Worm (Caenorhabditis elegans) whole organism, young adult: ENCODE results near the gene dolk-1.
A peak's percentile ranks its signal among the peaks of the same experiment; 100 is the strongest.

ENCODE experiments used
- B0261.1 ChIP-seq: sonication (generic microtip); optimal IDR thresholded peaks from 2 replicates; lab custom pipeline; 2016; ENCODE audit warnings: mild to moderate bottlenecking, missing genetic modification characterization, moderate library complexity, missing compliant biosample characterization
- B0336.3 ChIP-seq: fragments of 200-800 bp; sonication (Bioruptor generic); IDR thresholded peaks from 2 replicates; pipeline ENCODE4 v1.3.6; 2022; ENCODE audit warnings: missing genetic modification characterization, missing compliant biosample characterization
- C17E4.6 ChIP-seq: fragments of 200-800 bp; sonication (Bioruptor generic); IDR thresholded peaks from 2 replicates; pipeline ENCODE4 v1.3.6; 2022; ENCODE audit warnings: missing genetic modification reagents, missing genetic modification characterization, missing compliant biosample characterization
- F33H1.4 ChIP-seq: fragments of 200-800 bp; sonication (Bioruptor generic); IDR thresholded peaks from 2 replicates; pipeline ENCODE4 v1.3.6; 2022; ENCODE audit warnings: missing genetic modification reagents, missing genetic modification characterization, missing compliant biosample characterization
- F37B4.10 ChIP-seq: fragments of 200-800 bp; sonication (Bioruptor generic); IDR thresholded peaks from 2 replicates; pipeline ENCODE4 v1.3.6; 2022; ENCODE audit warnings: missing genetic modification characterization, missing compliant biosample characterization
- F39B2.1 ChIP-seq: fragments of 200-800 bp; sonication (Bioruptor generic); IDR thresholded peaks from 2 replicates; pipeline ENCODE4 v1.3.6; 2022; ENCODE audit warnings: missing genetic modification reagents, missing genetic modification characterization, missing compliant biosample characterization
- F57C9.4 ChIP-seq: sonication (generic microtip); optimal IDR thresholded peaks from 2 replicates; lab custom pipeline; 2017; ENCODE audit warnings: mild to moderate bottlenecking, missing genetic modification characterization, missing compliant biosample characterization
- Y67H2A.10 ChIP-seq: fragments of 200-800 bp; sonication (Bioruptor generic); conservative IDR thresholded peaks from 2 replicates; pipeline ENCODE4 v1.3.6; 2022; ENCODE audit warnings: missing genetic modification reagents, missing genetic modification characterization, missing compliant biosample characterization
- ZK185.1 ChIP-seq: sonication (generic microtip); optimal IDR thresholded peaks from 2 replicates; lab custom pipeline; 2016; ENCODE audit warnings: mild to moderate bottlenecking, missing genetic modification characterization, missing compliant biosample characterization; ENCODE audit not compliant: poor library complexity, severe bottlenecking
- akir-1 ChIP-seq: fragments of 200-800 bp; sonication (Bioruptor generic); optimal IDR thresholded peaks from 2 replicates; lab custom pipeline; 2018; ENCODE audit warnings: mild to moderate bottlenecking, missing genetic modification characterization, moderate library complexity, missing compliant biosample characterization
- attf-5 ChIP-seq: fragments of 200-800 bp; sonication (Bioruptor generic); optimal IDR thresholded peaks from 2 replicates; lab custom pipeline; 2018; ENCODE audit warnings: mild to moderate bottlenecking, missing genetic modification characterization, missing compliant biosample characterization
- attf-6 ChIP-seq: fragments of 200-800 bp; sonication (Bioruptor generic); IDR thresholded peaks from 2 replicates; pipeline ENCODE4 v1.3.6; 2022; ENCODE audit warnings: missing genetic modification reagents, missing genetic modification characterization, missing compliant biosample characterization
- cebp-2 ChIP-seq: fragments of 200-800 bp; sonication (Bioruptor generic); IDR thresholded peaks from 2 replicates; pipeline ENCODE4 v1.3.6; 2022; ENCODE audit warnings: missing genetic modification characterization, missing compliant biosample characterization
- ceh-79 ChIP-seq: sonication (generic microtip); optimal IDR thresholded peaks from 2 replicates; lab custom pipeline; 2017; ENCODE audit warnings: mild to moderate bottlenecking, missing genetic modification characterization, missing compliant biosample characterization
- die-1 ChIP-seq: sonication (generic microtip); optimal IDR thresholded peaks from 2 replicates; lab custom pipeline; 2016; ENCODE audit warnings: missing genotype, mild to moderate bottlenecking, missing genetic modification characterization, missing compliant biosample characterization
- dox-1 ChIP-seq: fragments of 200-800 bp; sonication (Bioruptor generic); IDR thresholded peaks from 2 replicates; pipeline ENCODE4 v1.3.6; 2022; ENCODE audit warnings: missing genetic modification reagents, missing genetic modification characterization, missing compliant biosample characterization
- egrh-3 ChIP-seq: fragments of 200-800 bp; sonication (Bioruptor generic); IDR thresholded peaks from 2 replicates; pipeline ENCODE4 v1.3.6; 2022; ENCODE audit warnings: missing genetic modification reagents, missing genetic modification characterization, missing compliant biosample characterization
- ekl-4 ChIP-seq: fragments of 200-800 bp; sonication (Bioruptor generic); IDR thresholded peaks from 2 replicates; pipeline ENCODE4 v1.3.6; 2022; ENCODE audit warnings: missing genetic modification reagents, missing genetic modification characterization, missing compliant biosample characterization
- ets-4 ChIP-seq: fragments of 200-800 bp; sonication (Bioruptor generic); optimal IDR thresholded peaks from 2 replicates; lab custom pipeline; 2018; ENCODE audit warnings: mild to moderate bottlenecking, missing genetic modification characterization, missing compliant biosample characterization
- him-1 ChIP-seq: sonication (generic microtip); optimal IDR thresholded peaks from 2 replicates; lab custom pipeline; 2016; ENCODE audit warnings: missing genotype, missing genetic modification reagents, missing genetic modification characterization, missing compliant biosample characterization
- hlh-26 ChIP-seq: fragments of 200-800 bp; sonication (Bioruptor generic); conservative IDR thresholded peaks from 2 replicates; pipeline ENCODE4 v1.3.6; 2022; ENCODE audit warnings: missing genetic modification reagents, missing genetic modification characterization, missing compliant biosample characterization
- hmg-1.2 ChIP-seq: fragments of 200-800 bp; sonication (Bioruptor generic); IDR thresholded peaks from 2 replicates; pipeline ENCODE4 v1.3.6; 2022; ENCODE audit warnings: missing genetic modification reagents, missing genetic modification characterization, missing compliant biosample characterization
- lin-26 ChIP-seq: fragments of 200-800 bp; sonication (Bioruptor generic); IDR thresholded peaks from 2 replicates; pipeline ENCODE4 v1.3.6; 2022; ENCODE audit warnings: missing genetic modification reagents, missing genetic modification characterization, missing compliant biosample characterization
- madf-3 ChIP-seq: fragments of 200-800 bp; sonication (Bioruptor generic); IDR thresholded peaks from 2 replicates; pipeline ENCODE4 v1.3.6; 2022; ENCODE audit warnings: missing genetic modification reagents, missing genetic modification characterization, missing compliant biosample characterization
- madf-8 ChIP-seq: fragments of 200-800 bp; sonication (Bioruptor generic); conservative IDR thresholded peaks from 2 replicates; pipeline ENCODE4 v1.3.6; 2022; ENCODE audit warnings: missing genetic modification reagents, missing genetic modification characterization, missing compliant biosample characterization
- mel-28 ChIP-seq: sonication (generic microtip); optimal IDR thresholded peaks from 2 replicates; lab custom pipeline; 2016; ENCODE audit warnings: borderline replicate concordance, mild to moderate bottlenecking, missing genetic modification characterization, missing compliant biosample characterization
- mes-4 ChIP-seq: sonication (generic microtip); optimal IDR thresholded peaks from 2 replicates; lab custom pipeline; 2016; ENCODE audit warnings: missing genotype, missing genetic modification characterization, missing compliant biosample characterization
- mxl-1 ChIP-seq: sonication (generic microtip); optimal IDR thresholded peaks from 2 replicates; lab custom pipeline; 2016; ENCODE audit warnings: missing genetic modification characterization, missing compliant biosample characterization
- nfya-1 ChIP-seq: sonication (generic microtip); optimal IDR thresholded peaks from 2 replicates; lab custom pipeline; 2017; ENCODE audit warnings: antibody characterized with exemption, missing compliant biosample characterization, missing genetic modification characterization, borderline replicate concordance; ENCODE audit not compliant: insufficient read depth
- nfyb-1 ChIP-seq: fragments of 200-800 bp; sonication (Bioruptor generic); IDR thresholded peaks from 2 replicates; pipeline ENCODE4 v1.3.6; 2022; ENCODE audit warnings: missing genetic modification reagents, missing genetic modification characterization, missing compliant biosample characterization
- rpc-1 ChIP-seq, 2 experiments: fragments of 150-350 bp in 1 of 2; sonication (generic microtip) in 1 of 2; optimal IDR thresholded peaks; 2 replicates each; lab custom pipeline; 2014 to 2018; ENCODE audit warnings: missing biosample characterization in 1 of 2, missing genetic modification characterization in 1 of 2, missing genetic modification reagents in 1 of 2, missing genotype in 1 of 2
- snpc-1.3 ChIP-seq: sonication (generic microtip); optimal IDR thresholded peaks from 2 replicates; lab custom pipeline; 2017; ENCODE audit warnings: missing genetic modification characterization, mild to moderate bottlenecking, missing compliant biosample characterization, antibody characterized with exemption, moderate library complexity, missing genotype, missing genetic modification reagents; ENCODE audit not compliant: insufficient read depth
- snpc-3.4 ChIP-seq: sonication (generic microtip); optimal IDR thresholded peaks from 2 replicates; lab custom pipeline; 2017; ENCODE audit warnings: missing genetic modification characterization, mild to moderate bottlenecking, missing compliant biosample characterization, antibody characterized with exemption, moderate library complexity, missing genotype, missing genetic modification reagents
- unc-62 ChIP-seq: fragments of 150-350 bp; optimal IDR thresholded peaks from 2 replicates; lab custom pipeline; 2014; ENCODE audit warnings: missing biosample characterization, missing genetic modification reagents, missing genetic modification characterization
- zfh-2 ChIP-seq: fragments of 200-800 bp; sonication (Bioruptor generic); conservative IDR thresholded peaks from 2 replicates; pipeline ENCODE4 v1.3.6; 2022; ENCODE audit warnings: missing genetic modification reagents, missing genetic modification characterization, missing compliant biosample characterization
- ztf-18 ChIP-seq: sonication (generic microtip); optimal IDR thresholded peaks from 2 replicates; lab custom pipeline; 2016; ENCODE audit warnings: missing genotype, mild to moderate bottlenecking, missing genetic modification characterization, missing compliant biosample characterization
- ztf-26 ChIP-seq: sonication (generic microtip); optimal IDR thresholded peaks from 2 replicates; lab custom pipeline; 2017; ENCODE audit warnings: missing genetic modification characterization, missing compliant biosample characterization
- ztf-6 ChIP-seq: fragments of 200-800 bp; sonication (Bioruptor generic); IDR thresholded peaks from 2 replicates; pipeline ENCODE4 v1.3.6; 2022; ENCODE audit warnings: missing genetic modification reagents, missing genetic modification characterization, missing compliant biosample characterization

The dolk-1 gene

DNA sequence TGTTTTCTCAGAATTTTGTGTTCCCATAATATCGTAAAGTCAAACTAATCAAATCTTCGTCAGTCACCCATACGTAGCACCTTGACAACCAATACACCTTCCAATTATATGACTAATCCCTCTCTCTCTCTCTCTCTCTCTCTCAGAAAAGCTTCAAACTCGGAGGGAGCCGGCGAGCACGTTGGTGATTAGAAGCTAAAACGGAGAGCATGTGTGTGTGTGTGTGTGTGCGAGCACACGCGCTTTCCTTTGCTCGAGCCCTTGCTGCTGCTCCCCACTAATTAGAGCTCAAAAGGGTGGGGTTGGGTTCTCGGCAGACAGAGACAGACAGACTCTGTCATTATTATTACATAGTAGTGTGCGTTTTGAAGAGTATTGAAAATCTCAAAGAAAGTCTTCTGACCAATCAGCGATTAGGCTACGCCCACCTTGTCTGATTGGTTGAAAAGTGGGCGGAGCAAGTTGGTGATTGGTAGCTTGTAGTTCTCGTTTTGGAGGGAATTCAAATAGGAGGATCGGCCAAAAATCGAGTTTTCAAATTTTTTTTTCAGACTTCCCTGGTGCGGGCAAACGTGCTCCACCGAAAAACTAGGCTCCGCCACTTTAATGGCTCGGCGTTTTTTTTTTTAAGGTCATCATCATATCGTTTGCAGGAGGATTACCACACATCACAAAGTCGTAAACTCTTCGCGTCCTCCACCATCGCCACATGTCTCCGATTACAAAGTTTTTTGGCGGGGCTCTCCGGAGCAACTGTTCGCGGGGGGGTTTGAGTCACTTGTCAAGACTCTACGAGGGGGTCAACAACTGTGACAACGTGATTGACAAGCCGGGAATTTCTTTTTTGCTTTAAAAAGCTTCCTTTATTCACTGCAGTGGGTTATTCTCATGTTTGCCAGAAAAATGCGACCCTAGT, 1.9 kb upstream of the dolk-1 start:
- TF ChIP-seq ZK185.1 (tag; lab: Kevin White, UChicago) (no peak), Y67H2A.10 (GFP tag; lab: Robert Waterston, UW) (no peak), attf-5 (GFP tag; lab: Kevin White, UChicago) (no peak), nfyb-1 (GFP tag; lab: Robert Waterston, UW) (peak; percentile 83), mel-28 (tag; lab: Kevin White, UChicago) (no peak), egrh-3 (GFP tag; lab: Robert Waterston, UW) (no peak), mes-4 (tag; lab: Kevin White, UChicago) (no peak), C17E4.6 (GFP tag; lab: Robert Waterston, UW) (no peak)

DNA sequence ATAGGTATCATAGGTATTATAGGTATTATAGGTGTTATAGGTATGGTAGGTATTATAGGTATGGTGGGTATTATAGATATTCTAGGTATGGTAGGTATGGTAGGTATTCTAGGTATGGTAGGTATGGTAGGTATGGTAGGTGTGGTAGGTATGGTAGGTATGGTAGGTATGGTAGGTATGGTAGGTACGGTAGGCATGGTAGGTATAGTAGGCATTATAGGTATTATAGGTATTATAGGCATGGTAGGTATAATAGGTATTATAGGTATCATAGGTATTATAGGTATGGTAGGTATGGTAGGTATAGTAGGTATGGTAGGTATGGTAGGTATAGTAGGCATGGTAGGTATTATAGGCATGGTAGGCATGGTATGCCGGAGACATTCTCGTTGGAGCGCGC, 1.5 kb downstream of the dolk-1 start:
- 0 out of 2 replicates have a peak, but pooled peaks have one; percentile 58 for TF ChIP-seq madf-3 (GFP tag; lab: Robert Waterston, UW)
- TF ChIP-seq B0336.3 (GFP tag; lab: Robert Waterston, UW), result no peak

DNA sequence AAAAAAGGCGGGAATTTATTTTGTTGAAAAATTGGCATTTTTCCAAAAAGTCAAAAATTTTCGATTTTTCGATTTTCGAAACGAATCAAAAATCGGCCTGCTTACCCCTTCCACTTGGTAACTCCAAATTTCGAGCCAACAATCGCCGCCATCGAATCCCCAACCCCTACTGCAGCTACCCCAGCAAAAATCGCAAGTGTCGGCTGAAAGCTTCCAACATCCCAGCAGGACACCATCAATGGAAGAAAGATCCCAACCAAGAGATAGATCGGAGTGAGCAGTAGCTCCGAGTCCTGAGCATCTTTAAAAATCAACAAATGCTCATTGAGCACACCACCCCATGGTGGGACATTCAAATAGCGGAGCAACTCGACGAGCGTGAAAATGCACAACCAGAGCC, 2.5 kb downstream of the dolk-1 start:
- TF ChIP-seq F33H1.4 (GFP tag; lab: Robert Waterston, UW) (no peak), zfh-2 (GFP tag; lab: Robert Waterston, UW) (0 out of 2 replicates have a peak, but pooled peaks have one; percentile 17)

DNA sequence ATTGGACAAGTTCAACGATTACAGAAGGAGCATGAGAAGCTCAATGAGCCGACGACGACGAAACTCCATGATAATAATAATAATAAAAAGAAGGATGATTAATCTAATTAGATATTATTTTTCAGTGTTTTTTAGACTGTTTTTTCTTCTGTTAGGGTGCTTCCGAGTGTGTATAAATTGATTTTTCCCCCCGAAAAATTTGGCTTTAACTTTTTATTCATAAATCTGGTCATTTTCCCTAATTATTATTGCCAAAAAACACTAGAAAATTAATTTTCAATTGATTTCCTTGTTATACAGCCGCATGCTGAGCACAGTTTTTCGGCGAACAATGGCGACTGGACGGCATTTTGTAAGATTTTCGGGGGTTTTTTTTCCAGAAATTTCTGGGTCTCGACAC, 9.9 kb downstream of the dolk-1 start, which contains the start of gene nft-1:
TSS of gene nft-1 (plus strand) at position 301 of the 400 bp plus-strand sequence.
- no peak for TF ChIP-seq ekl-4

DNA sequence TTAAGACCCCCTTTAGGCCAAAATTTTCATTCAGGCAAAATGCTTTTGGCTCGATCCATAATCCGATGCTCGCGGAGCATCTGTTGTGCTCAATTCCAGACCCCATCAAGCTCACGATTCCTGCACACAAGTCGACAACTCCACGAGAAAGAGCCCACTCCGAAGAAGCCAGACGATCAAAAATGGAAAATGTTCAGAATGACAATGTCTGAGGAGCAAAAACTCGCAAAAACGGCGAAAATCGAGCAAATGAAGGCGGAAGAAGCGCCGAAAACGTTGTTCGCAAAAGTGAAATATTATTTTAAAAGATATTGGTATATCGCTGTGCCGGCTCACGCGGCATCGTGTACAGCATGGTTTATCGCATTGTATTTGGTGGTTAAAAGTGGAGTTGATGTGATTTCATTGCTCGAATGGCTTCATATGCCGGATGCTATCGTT, 11.8 kb downstream of the dolk-1 start, which contains the start of gene Y56A3A.22:
TSS of gene Y56A3A.22 (plus strand) at position 35 of the 441 bp plus-strand sequence.
- peak; percentile 94 for TF ChIP-seq B0336.3 (GFP tag; lab: Robert Waterston, UW)
- TF ChIP-seq dox-1 (GFP tag; lab: Robert Waterston, UW), result peak; percentile 49
- TF ChIP-seq B0261.1 (tag; lab: Kevin White, UChicago), result peak; percentile 28
- TF ChIP-seq rpc-1 (optimal IDR thresholded peaks at IDR 0.05; lab: Kevin White, UChicago), result no peak
- TF ChIP-seq rpc-1 (tag; optimal IDR thresholded peaks at IDR 0.05; lab: Kevin White, UChicago), result no peak
- TF ChIP-seq mes-4 (tag; lab: Kevin White, UChicago), result no peak
- TF ChIP-seq snpc-3.4 (tag; lab: Kevin White, UChicago), result peak; percentile 21
- TF ChIP-seq ceh-79 (tag; lab: Kevin White, UChicago), result peak; percentile 83
- no peak for TF ChIP-seq unc-62 (GFP tag; lab: Kevin White, UChicago)
- TF ChIP-seq ztf-26 (tag; lab: Kevin White, UChicago), result no peak
- TF ChIP-seq hlh-26 (GFP tag; lab: Robert Waterston, UW), result no peak
- no peak for TF ChIP-seq Y67H2A.10 (GFP tag; lab: Robert Waterston, UW)
- TF ChIP-seq ztf-6 (GFP tag; lab: Robert Waterston, UW), result no peak
- no peak for TF ChIP-seq madf-8 (GFP tag; lab: Robert Waterston, UW)
- no peak for TF ChIP-seq nfya-1 (tag; lab: Kevin White, UChicago)
- no peak for TF ChIP-seq ztf-18 (tag; lab: Kevin White, UChicago)
- peak; percentile 66 for TF ChIP-seq attf-6 (GFP tag; lab: Robert Waterston, UW)
- no peak for TF ChIP-seq mxl-1 (tag; lab: Kevin White, UChicago)
- no peak for TF ChIP-seq F37B4.10 (GFP tag; lab: Robert Waterston, UW)
- TF ChIP-seq akir-1 (GFP tag; lab: Kevin White, UChicago), result no peak
- peak; percentile 55; the same call in 1 of the 2 replicates for TF ChIP-seq lin-26 (GFP tag; lab: Robert Waterston, UW)
- no peak for TF ChIP-seq him-1
- TF ChIP-seq hmg-1.2 (GFP tag; lab: Robert Waterston, UW), result 0 out of 2 replicates have a peak, but pooled peaks have one; percentile 18
- no peak for TF ChIP-seq F57C9.4 (tag; lab: Kevin White, UChicago)
- TF ChIP-seq F39B2.1 (GFP tag; lab: Robert Waterston, UW), result peak; percentile 24; the same call in 1 of the 2 replicates
- no peak for TF ChIP-seq die-1 (tag; lab: Kevin White, UChicago)
- TF ChIP-seq cebp-2 (GFP tag; lab: Robert Waterston, UW), result 0 out of 2 replicates have a peak, but pooled peaks have one; percentile 76
- TF ChIP-seq ets-4 (GFP tag; lab: Kevin White, UChicago), result no peak
- peak; percentile 32 for TF ChIP-seq snpc-1.3
